Worm (Caenorhabditis elegans) whole organism, L4/young adult: Measurements from ENCODE around the gene fbxb-42.

ENCODE experiments used
- W03F9.2 ChIP-seq: fragments of 150-350 bp; optimal IDR thresholded peaks from 2 replicates; lab custom pipeline; 2014; ENCODE audit warnings: missing biosample characterization, missing genetic modification characterization
- dao-5 ChIP-seq: sonication (generic microtip); optimal IDR thresholded peaks from 2 replicates; lab custom pipeline; 2016; ENCODE audit warnings: missing genotype, missing genetic modification characterization, moderate library complexity, missing compliant biosample characterization
- him-1 ChIP-seq: sonication (generic microtip); optimal IDR thresholded peaks from 2 replicates; lab custom pipeline; 2016; ENCODE audit warnings: missing genotype, missing genetic modification reagents, missing genetic modification characterization, missing compliant biosample characterization

DNA sequence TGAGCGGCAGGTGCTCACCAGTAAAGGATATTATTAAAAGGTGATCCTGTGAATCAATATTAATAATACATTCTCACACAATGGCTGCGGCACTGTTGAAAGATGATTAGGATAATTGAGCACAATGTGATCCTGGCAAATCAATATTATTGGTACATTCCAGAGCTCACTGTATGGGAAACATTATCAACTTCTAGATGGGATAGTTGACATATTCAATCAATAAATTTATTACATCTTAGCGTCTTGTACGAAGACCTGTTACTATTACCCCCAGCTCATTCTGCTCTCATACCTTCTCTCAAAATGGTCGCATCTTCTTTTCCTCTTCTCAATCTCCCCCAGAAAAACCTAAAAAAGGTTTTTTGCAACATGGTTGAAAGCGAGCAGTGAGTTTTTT, 30.8 kb downstream of the fbxb-42 start, which contains the start of gene fbxb-49:
- TF ChIP-seq him-1 (tag; lab: Kevin White, UChicago) = no peak
- no peak for TF ChIP-seq W03F9.2 (tag; lab: Kevin White, UChicago)
- no peak for TF ChIP-seq dao-5
